Worm (Caenorhabditis elegans) whole organism, L3 larva: ENCODE data around the gene F18A1.1.

Experiments
- ama-1 ChIP-seq: fragments of 150-350 bp; optimal IDR thresholded peaks from 2 replicates; lab custom pipeline; 2018
- elt-1 ChIP-seq: fragments of 150-350 bp; optimal IDR thresholded peaks from 2 replicates; lab custom pipeline; 2014; ENCODE audit warnings: missing biosample characterization, missing genetic modification characterization
- lin-39 ChIP-seq: fragments of 150-350 bp; optimal IDR thresholded peaks from 2 replicates; lab custom pipeline; 2018; ENCODE audit warnings: missing biosample characterization, missing genetic modification reagents, missing genetic modification characterization
- nhr-237 ChIP-seq: fragments of 150-350 bp; optimal IDR thresholded peaks from 2 replicates; lab custom pipeline; 2014; ENCODE audit warnings: missing biosample characterization, missing genetic modification characterization
- nhr-25 ChIP-seq: sonication (generic microtip); optimal IDR thresholded peaks from 2 replicates; lab custom pipeline; 2017; ENCODE audit warnings: missing biosample characterization, missing genetic modification characterization
- nhr-43 ChIP-seq: sonication (generic microtip); optimal IDR thresholded peaks from 2 replicates; lab custom pipeline; 2016; ENCODE audit warnings: mild to moderate bottlenecking, missing genetic modification characterization, missing compliant biosample characterization; ENCODE audit not compliant: poor library complexity, severe bottlenecking
- nhr-76 ChIP-seq: fragments of 150-350 bp; sonication (generic microtip); optimal IDR thresholded peaks from 5 replicates; lab custom pipeline; 2014; ENCODE audit warnings: missing biosample characterization, missing genetic modification characterization
- nhr-77 ChIP-seq: fragments of 150-350 bp; optimal IDR thresholded peaks from 2 replicates; lab custom pipeline; 2014; ENCODE audit warnings: missing biosample characterization, missing genetic modification characterization
- pqm-1 ChIP-seq: fragments of 150-350 bp; optimal IDR thresholded peaks from 2 replicates; lab custom pipeline; 2017; ENCODE audit warnings: missing biosample characterization, missing genetic modification characterization, inconsistent platforms
- sea-2 ChIP-seq: fragments of 150-350 bp; sonication (generic microtip); optimal IDR thresholded peaks from 4 replicates; lab custom pipeline; 2014; ENCODE audit warnings: missing biosample characterization, missing genetic modification reagents, missing genetic modification characterization

- no peak for TF ChIP-seq lin-39 (tag; lab: Kevin White, UChicago)
- no peak for TF ChIP-seq nhr-77 (tag; lab: Kevin White, UChicago)
- no peak for TF ChIP-seq nhr-76 (tag; lab: Kevin White, UChicago)
- TF ChIP-seq nhr-25 (tag; lab: Kevin White, UChicago), result no peak
- TF ChIP-seq pqm-1 (tag; lab: Kevin White, UChicago), result peak; percentile 3
- TF ChIP-seq ama-1 (lab: Kevin White, UChicago), result no peak
- TF ChIP-seq elt-1 (tag; lab: Kevin White, UChicago), result no peak
- TF ChIP-seq sea-2 (GFP tag; lab: Kevin White, UChicago), result no peak
- no peak for TF ChIP-seq nhr-237 (tag; lab: Kevin White, UChicago)
- TF ChIP-seq nhr-43 (tag; lab: Kevin White, UChicago), result no peak
Measured at ce11 chrII:7639036-7639435, 45.7 kb upstream of the F18A1.1 start.
